Fruit fly (Drosophila melanogaster): Measurements from ENCODE around the gene Sh3beta.

dm6 chr3L:7381359-7381976 lies 12.4 kb upstream of the Sh3beta start, which contains the start of the genes SMSr and smid:
- TF ChIP-seq CG15336 (GFP tag; IDR thresholded peaks at IDR 0.05) (peak; percentile 32; the same call in 1 of the 2 replicates), Gug (GFP tag; IDR thresholded peaks at IDR 0.05) (peak; percentile 57; the same call in 1 of the 2 replicates)

Measured in whole organism, prepupa.